Fruit fly (Drosophila melanogaster) whole organism, embryonic: Measurements from ENCODE around the gene CG6040.

Experiments used
- C15 ChIP-seq: fragments of 200-800 bp; sonication (Bioruptor generic); IDR thresholded peaks from 3 replicates; pipeline ENCODE4 v1.3.6; 2022; ENCODE audit warnings: missing biosample characterization, missing genetic modification characterization
- CG10267 ChIP-seq: fragments of 200-800 bp; sonication (Bioruptor generic); optimal IDR thresholded peaks from 2 replicates; lab custom pipeline; 2018; ENCODE audit warnings: missing biosample characterization, mild to moderate bottlenecking, missing genetic modification characterization, moderate library complexity
- CG10274 ChIP-seq: fragments of 200-800 bp; sonication (Bioruptor generic); optimal IDR thresholded peaks from 3 replicates; lab custom pipeline; 2017; ENCODE audit warnings: missing biosample characterization, mild to moderate bottlenecking, missing genetic modification characterization
- CG10654 ChIP-seq: fragments of 200-800 bp; sonication (Bioruptor generic); optimal IDR thresholded peaks from 2 replicates; lab custom pipeline; 2016; ENCODE audit warnings: missing biosample characterization, missing genetic modification characterization
- CG12659 ChIP-seq: fragments of 200-800 bp; sonication (Bioruptor generic); optimal IDR thresholded peaks from 3 replicates; lab custom pipeline; 2017; ENCODE audit warnings: mild to moderate bottlenecking, missing biosample characterization, missing genetic modification reagents, missing genetic modification characterization
- CG13287 ChIP-seq: fragments of 200-800 bp; sonication (Bioruptor generic); IDR thresholded peaks from 2 replicates; pipeline ENCODE4 v1.3.6; 2022; ENCODE audit warnings: missing biosample characterization, missing genetic modification characterization; ENCODE audit not compliant: partially characterized antibody
- CG13624 ChIP-seq: fragments of 200-800 bp; sonication (Bioruptor generic); optimal IDR thresholded peaks from 2 replicates; lab custom pipeline; 2016; ENCODE audit warnings: missing biosample characterization, missing genetic modification characterization
- CG13775 ChIP-seq: fragments of 200-800 bp; sonication (Bioruptor generic); optimal IDR thresholded peaks from 3 replicates; lab custom pipeline; 2017; ENCODE audit warnings: missing biosample characterization, mild to moderate bottlenecking, missing genetic modification characterization
- CG14860 ChIP-seq: fragments of 200-800 bp; sonication (Bioruptor generic); IDR thresholded peaks from 3 replicates; pipeline ENCODE4 v1.3.6; 2022; ENCODE audit warnings: missing biosample characterization, missing genetic modification characterization; ENCODE audit not compliant: partially characterized antibody
- CG16813 ChIP-seq: fragments of 200-800 bp; sonication (Bioruptor generic); IDR thresholded peaks from 3 replicates; pipeline ENCODE4 v1.3.6; 2022; ENCODE audit warnings: missing biosample characterization, missing genetic modification characterization; ENCODE audit not compliant: partially characterized antibody
- CG16815 ChIP-seq: fragments of 200-800 bp; sonication (Bioruptor generic); optimal IDR thresholded peaks from 3 replicates; lab custom pipeline; 2017; ENCODE audit warnings: missing biosample characterization, mild to moderate bottlenecking, missing genetic modification characterization
- CG17385 ChIP-seq: fragments of 200-800 bp; sonication (Bioruptor generic); optimal IDR thresholded peaks from 3 replicates; lab custom pipeline; 2018; ENCODE audit warnings: missing biosample characterization, mild to moderate bottlenecking, missing genetic modification characterization
- CG2120 ChIP-seq: fragments of 200-800 bp; sonication (Bioruptor generic); optimal IDR thresholded peaks from 3 replicates; lab custom pipeline; 2016; ENCODE audit warnings: missing biosample characterization, missing genetic modification characterization
- CG2712 ChIP-seq: fragments of 200-800 bp; optimal IDR thresholded peaks from 3 replicates; lab custom pipeline; 2019; ENCODE audit warnings: missing biosample characterization, mild to moderate bottlenecking, missing genetic modification characterization, moderate library complexity
- CG32767 ChIP-seq: fragments of 200-800 bp; sonication (Bioruptor generic); IDR thresholded peaks from 2 replicates; pipeline ENCODE4 v1.3.6; 2022; ENCODE audit warnings: missing biosample characterization, missing genetic modification characterization
- CG33213 ChIP-seq: fragments of 200-800 bp; sonication (Bioruptor generic); optimal IDR thresholded peaks from 3 replicates; lab custom pipeline; 2016; ENCODE audit warnings: missing biosample characterization, missing genetic modification characterization
- CG3995 ChIP-seq: fragments of 200-800 bp; sonication (Bioruptor generic); optimal IDR thresholded peaks from 3 replicates; lab custom pipeline; 2016; ENCODE audit warnings: missing biosample characterization, missing genetic modification characterization
- CG4707 ChIP-seq: fragments of 200-800 bp; sonication (Bioruptor generic); optimal IDR thresholded peaks from 2 replicates; lab custom pipeline; 2018; ENCODE audit warnings: missing biosample characterization, mild to moderate bottlenecking, missing genetic modification characterization, moderate library complexity
- CG4854 ChIP-seq: fragments of 200-800 bp; sonication (Bioruptor generic); optimal IDR thresholded peaks from 2 replicates; lab custom pipeline; 2016; ENCODE audit warnings: missing biosample characterization, missing genetic modification characterization, inconsistent platforms
- CG6765 ChIP-seq: fragments of 200-800 bp; sonication (Bioruptor generic); optimal IDR thresholded peaks from 3 replicates; lab custom pipeline; 2017; ENCODE audit warnings: missing biosample characterization, mild to moderate bottlenecking, missing genetic modification characterization
- CG6854 ChIP-seq: fragments of 200-800 bp; sonication (Bioruptor generic); optimal IDR thresholded peaks from 3 replicates; lab custom pipeline; 2017; ENCODE audit warnings: missing biosample characterization, mild to moderate bottlenecking, missing genetic modification characterization
- CG8089 ChIP-seq: fragments of 200-800 bp; sonication (Bioruptor generic); optimal IDR thresholded peaks from 3 replicates; lab custom pipeline; 2016; ENCODE audit warnings: missing biosample characterization, missing genetic modification characterization
- CG8290 ChIP-seq, 3 experiments: fragments of 200-800 bp; sonication (Bioruptor generic); optimal IDR thresholded peaks; 2 replicates each; lab custom pipeline; 2016 to 2019; ENCODE audit warnings: missing biosample characterization in 3 of 3, missing genetic modification characterization in 3 of 3, mild to moderate bottlenecking in 2 of 3, moderate library complexity in 1 of 3
- Dfd ChIP-seq, 2 experiments: fragments of >200 bp; optimal IDR thresholded peaks; 2 replicates each; lab custom pipeline; 2017; ENCODE audit warnings: missing biosample characterization in 2 of 2, missing genetic modification characterization in 2 of 2
- H2.0 ChIP-seq: fragments of 200-800 bp; sonication (Bioruptor generic); IDR thresholded peaks from 2 replicates; pipeline ENCODE4 v1.3.6; 2022; ENCODE audit warnings: missing biosample characterization, missing genetic modification characterization
- Hr3 ChIP-seq: fragments of 200-800 bp; sonication (Bioruptor generic); optimal IDR thresholded peaks from 3 replicates; lab custom pipeline; 2016; ENCODE audit warnings: missing biosample characterization, missing genetic modification characterization
- Lim3 ChIP-seq: fragments of 200-800 bp; sonication (Bioruptor generic); IDR thresholded peaks from 2 replicates; pipeline ENCODE4 v1.3.6; 2022; ENCODE audit warnings: missing biosample characterization, missing genetic modification characterization
- Nf-YB ChIP-seq: fragments of 200-800 bp; sonication (Bioruptor generic); optimal IDR thresholded peaks from 3 replicates; lab custom pipeline; 2019; ENCODE audit warnings: missing biosample characterization, mild to moderate bottlenecking, missing genetic modification characterization, moderate library complexity
- Optix ChIP-seq: fragments of 200-800 bp; sonication (Bioruptor generic); IDR thresholded peaks from 3 replicates; pipeline ENCODE4 v1.3.6; 2022; ENCODE audit warnings: missing biosample characterization, missing genetic modification characterization
- PHDP ChIP-seq: fragments of 200-800 bp; sonication (Bioruptor generic); optimal IDR thresholded peaks from 3 replicates; lab custom pipeline; 2018; ENCODE audit warnings: missing biosample characterization, mild to moderate bottlenecking, missing genetic modification characterization, moderate library complexity
- Poxn ChIP-seq: fragments of 200-800 bp; sonication (Bioruptor generic); IDR thresholded peaks from 2 replicates; pipeline ENCODE4 v1.3.6; 2022; ENCODE audit warnings: missing biosample characterization, missing genetic modification characterization
- Xbp1 ChIP-seq: fragments of 200-800 bp; sonication (Bioruptor generic); optimal IDR thresholded peaks from 3 replicates; lab custom pipeline; 2016; ENCODE audit warnings: missing biosample characterization, mild to moderate bottlenecking, missing genetic modification characterization
- abd-A ChIP-seq: fragments of 200-800 bp; sonication (Bioruptor generic); optimal IDR thresholded peaks from 3 replicates; lab custom pipeline; 2019; ENCODE audit warnings: missing biosample characterization, mild to moderate bottlenecking, missing genetic modification characterization, moderate library complexity
- al ChIP-seq: fragments of 200-800 bp; sonication (Bioruptor generic); IDR thresholded peaks from 2 replicates; pipeline ENCODE4 v1.3.6; 2022; ENCODE audit warnings: missing biosample characterization, missing genetic modification characterization
- bigmax ChIP-seq: fragments of 200-800 bp; sonication (Bioruptor generic); optimal IDR thresholded peaks from 2 replicates; lab custom pipeline; 2018; ENCODE audit warnings: missing biosample characterization, mild to moderate bottlenecking, missing genetic modification characterization
- chm ChIP-seq: fragments of 200-800 bp; sonication (Bioruptor generic); IDR thresholded peaks from 2 replicates; pipeline ENCODE4 v1.3.6; 2022; ENCODE audit warnings: missing biosample characterization, missing genetic modification characterization
- dimm ChIP-seq: fragments of 200-800 bp; sonication (Bioruptor generic); IDR thresholded peaks from 2 replicates; pipeline ENCODE4 v1.3.6; 2022; ENCODE audit warnings: missing biosample characterization, missing genetic modification characterization
- dmrt99B ChIP-seq: fragments of 200-800 bp; sonication (Bioruptor generic); optimal IDR thresholded peaks from 2 replicates; lab custom pipeline; 2018; ENCODE audit warnings: missing biosample characterization, mild to moderate bottlenecking, missing genetic modification characterization, moderate library complexity
- ewg ChIP-seq: fragments of 200-800 bp; sonication (Bioruptor generic); optimal IDR thresholded peaks from 3 replicates; lab custom pipeline; 2017; ENCODE audit warnings: mild to moderate bottlenecking, missing biosample characterization, missing genetic modification reagents, missing genetic modification characterization
- gcm ChIP-seq: fragments of 200-800 bp; sonication (Bioruptor generic); optimal IDR thresholded peaks from 2 replicates; lab custom pipeline; 2019; ENCODE audit warnings: missing biosample characterization, mild to moderate bottlenecking, missing genetic modification characterization, moderate library complexity
- gro ChIP-seq: fragments of 200-800 bp; sonication (Bioruptor generic); optimal IDR thresholded peaks from 2 replicates; lab custom pipeline; 2016; ENCODE audit warnings: missing biosample characterization, missing genetic modification characterization
- hb ChIP-seq: fragments of 200-800 bp; sonication (Bioruptor generic); IDR thresholded peaks from 3 replicates; pipeline ENCODE4 v1.3.6; 2022; ENCODE audit warnings: missing biosample characterization, missing genetic modification characterization; ENCODE audit not compliant: partially characterized antibody
- pan ChIP-seq, 4 experiments: fragments of >200 bp in 3 of 4; fragments of 200-800 bp in 1 of 4; sonication (Bioruptor generic) in 1 of 4; optimal IDR thresholded peaks in 3 of 4; IDR thresholded peaks in 1 of 4; 2 replicates each; pipeline versions ENCODE4 v1.3.6 to Lab custom; 2017 to 2022; ENCODE audit warnings: missing biosample characterization in 2 of 4, missing genetic modification characterization in 2 of 4, mixed read lengths in 1 of 4
- phol ChIP-seq: fragments of 200-800 bp; sonication (Bioruptor generic); optimal IDR thresholded peaks from 3 replicates; lab custom pipeline; 2018; ENCODE audit warnings: missing biosample characterization, mild to moderate bottlenecking, missing genetic modification characterization, moderate library complexity
- repo ChIP-seq: fragments of 200-800 bp; sonication (Bioruptor generic); optimal IDR thresholded peaks from 2 replicates; lab custom pipeline; 2016; ENCODE audit warnings: missing biosample characterization, missing genetic modification characterization
- sens-2 ChIP-seq: fragments of 200-800 bp; sonication (Bioruptor generic); IDR thresholded peaks from 2 replicates; pipeline ENCODE4 v1.3.6; 2022; ENCODE audit warnings: missing biosample characterization, missing genetic modification characterization
- tll ChIP-seq, 2 experiments: fragments of 200-800 bp in 1 of 2; fragments of >200 bp in 1 of 2; sonication (Bioruptor generic) in 1 of 2; optimal IDR thresholded peaks; 2 replicates each; lab custom pipeline; 2017 to 2019; ENCODE audit warnings: missing biosample characterization in 2 of 2, missing genetic modification characterization in 2 of 2, mild to moderate bottlenecking in 1 of 2, moderate library complexity in 1 of 2
- trem ChIP-seq: fragments of 200-800 bp; optimal IDR thresholded peaks from 3 replicates; lab custom pipeline; 2019; ENCODE audit warnings: missing biosample characterization, mild to moderate bottlenecking, missing genetic modification characterization, moderate library complexity
- wor ChIP-seq: fragments of 200-800 bp; sonication (Bioruptor generic); IDR thresholded peaks from 2 replicates; pipeline ENCODE4 v1.3.6; 2022; ENCODE audit warnings: missing biosample characterization, missing genetic modification characterization

CG6040 gene

dm6 chr3R:19073002-19073401 lies 23.8 kb upstream of the CG6040 start (continued):
- no peak for TF ChIP-seq Poxn (GFP tag; lab: Robert Waterston, UW)
- TF ChIP-seq Hr3, result peak; percentile 11
- TF ChIP-seq Lim3 (GFP tag; lab: Robert Waterston, UW), result no peak
- TF ChIP-seq CG13624 (GFP tag; lab: Kevin White, UChicago), result no peak
- no peak for TF ChIP-seq abd-A (tag; lab: Kevin White, UChicago)
- TF ChIP-seq trem (tag; lab: Kevin White, UChicago), result peak; percentile 40
- no peak for TF ChIP-seq CG4854 (GFP tag; lab: Kevin White, UChicago)
- TF ChIP-seq PHDP (tag; lab: Kevin White, UChicago), result peak; percentile 62
- TF ChIP-seq hb (GFP tag; lab: Robert Waterston, UW), result no peak
- no peak for TF ChIP-seq CG3995 (GFP tag; lab: Kevin White, UChicago)
- no peak for TF ChIP-seq Dfd (GFP tag; optimal IDR thresholded peaks at IDR 0.05; lab: Kevin White, UChicago)
- TF ChIP-seq H2.0 (GFP tag; lab: Robert Waterston, UW), result peak; percentile 40; the same call in 1 of the 2 replicates
- TF ChIP-seq CG8290 (GFP tag; optimal IDR thresholded peaks at IDR 0.05; lab: Kevin White, UChicago), result no peak
- no peak for TF ChIP-seq CG8290 (tag; optimal IDR thresholded peaks at IDR 0.05; lab: Kevin White, UChicago)
- TF ChIP-seq CG10267 (tag; lab: Kevin White, UChicago), result peak; percentile 47
- no peak for TF ChIP-seq CG13287 (GFP tag; lab: Robert Waterston, UW)
- peak; percentile 77 for TF ChIP-seq dmrt99B
- TF ChIP-seq gro, result no peak
- TF ChIP-seq repo (GFP tag; lab: Kevin White, UChicago), result no peak
- no peak for TF ChIP-seq CG12659 (GFP tag; lab: Kevin White, UChicago)
- TF ChIP-seq CG33213 (GFP tag; lab: Kevin White, UChicago), result no peak
- peak; percentile 39 for TF ChIP-seq CG17385
- peak; percentile 48; the same call in 1 of the 3 replicates for TF ChIP-seq Optix (GFP tag; lab: Robert Waterston, UW)
- TF ChIP-seq CG13775 (GFP tag; lab: Kevin White, UChicago), result peak; percentile 0
- TF ChIP-seq CG6765 (GFP tag; lab: Kevin White, UChicago), result no peak
- TF ChIP-seq al (GFP tag; lab: Robert Waterston, UW), result no peak
- no peak for TF ChIP-seq CG6854 (GFP tag; lab: Kevin White, UChicago)
- peak; percentile 3 for TF ChIP-seq CG10654 (GFP tag; lab: Kevin White, UChicago)
- TF ChIP-seq gcm, result peak; percentile 61
- no peak for TF ChIP-seq CG8089 (GFP tag; lab: Kevin White, UChicago)
- peak; percentile 52 for TF ChIP-seq wor (GFP tag; lab: Robert Waterston, UW)
- TF ChIP-seq CG14860 (GFP tag; lab: Robert Waterston, UW), result no peak
- no peak for TF ChIP-seq pan (optimal IDR thresholded peaks at IDR 0.05; lab: Kevin White, UChicago)
- TF ChIP-seq pan (GFP tag; optimal IDR thresholded peaks at IDR 0.05 in 1 of 2, IDR thresholded peaks at IDR 0.05 in 1 of 2), result peak in 1 of 2 experiments; percentile 72
- peak; percentile 74 for TF ChIP-seq CG4707 (GFP tag; lab: Kevin White, UChicago)
- peak; percentile 51 for TF ChIP-seq ewg (GFP tag; lab: Kevin White, UChicago)
- peak; percentile 25 for TF ChIP-seq Nf-YB (GFP tag; lab: Kevin White, UChicago)
- peak; percentile 36; the same call in 1 of the 2 replicates for TF ChIP-seq CG32767 (GFP tag; lab: Robert Waterston, UW)
- TF ChIP-seq Xbp1 (GFP tag; lab: Kevin White, UChicago), result peak; percentile 16
- TF ChIP-seq chm (GFP tag; lab: Robert Waterston, UW), result no peak
- peak; percentile 86 for TF ChIP-seq CG2712 (tag; lab: Kevin White, UChicago)
- peak; percentile 7 for TF ChIP-seq CG16815 (GFP tag; lab: Kevin White, UChicago)
- peak; percentile 41; the same call in 1 of the 2 replicates for TF ChIP-seq sens-2 (GFP tag; lab: Robert Waterston, UW)
- TF ChIP-seq CG2120 (GFP tag; lab: Kevin White, UChicago), result no peak
- TF ChIP-seq dimm (GFP tag; lab: Robert Waterston, UW), result no peak
- TF ChIP-seq phol (tag; lab: Kevin White, UChicago), result peak; percentile 80
- no peak for TF ChIP-seq C15 (GFP tag; lab: Robert Waterston, UW)
- TF ChIP-seq CG10274 (GFP tag; lab: Kevin White, UChicago), result no peak
- TF ChIP-seq CG16813 (GFP tag; lab: Robert Waterston, UW), result no peak
- no peak for TF ChIP-seq bigmax
- TF ChIP-seq tll (GFP tag; optimal IDR thresholded peaks at IDR 0.05; lab: Kevin White, UChicago), result no peak
